ENCODE assay signal across 5 fruit fly cellular contexts in genomic region chrX:13099919-13100318, dm6.
TF ChIP-seq lines count a peak whose summit lies in the region.

No protein-coding gene starts in this region.

- no peak for TF ChIP-seq CTCF in whole organism, embryonic (GFP tag; optimal IDR thresholded peaks at IDR 0.05; lab: Kevin White, UChicago)

TF ChIP-seq in whole organism, adult, 20 proteins besides CTCF, POLR2A, EP300 and RAD21:
- peak; percentile 22 for TF ChIP-seq CG33017 (tag; optimal IDR thresholded peaks at IDR 0.05; lab: Kevin White, UChicago)
- no peak for TF ChIP-seq ovo (GFP tag; optimal IDR thresholded peaks at IDR 0.05; lab: Kevin White, UChicago)
- TF ChIP-seq toe (GFP tag; optimal IDR thresholded peaks at IDR 0.05; lab: Kevin White, UChicago) = no peak
- peak; percentile 16 for TF ChIP-seq CG14711 (tag; optimal IDR thresholded peaks at IDR 0.05; lab: Kevin White, UChicago)
- peak; percentile 20 for TF ChIP-seq CG7101 (tag; optimal IDR thresholded peaks at IDR 0.05; lab: Kevin White, UChicago)
- no peak for TF ChIP-seq CG11617 (GFP tag; optimal IDR thresholded peaks at IDR 0.05; lab: Kevin White, UChicago)

TF ChIP-seq in whole organism, embryonic, 481 proteins besides CTCF, POLR2A, EP300 and RAD21 (continues in another document):
- no peak for TF ChIP-seq CG10431 (GFP tag; optimal IDR thresholded peaks at IDR 0.05; lab: Kevin White, UChicago)
- TF ChIP-seq pfk (GFP tag; optimal IDR thresholded peaks at IDR 0.05; lab: Kevin White, UChicago) = no peak
- peak; percentile 86 for TF ChIP-seq CG12769 (tag; optimal IDR thresholded peaks at IDR 0.05; lab: Kevin White, UChicago)
- TF ChIP-seq Aef1 (GFP tag; IDR thresholded peaks at IDR 0.05; lab: Robert Waterston, UW) = peak; percentile 88
- TF ChIP-seq sens (GFP tag; lab: Kevin White, UChicago) = peak; percentile 75
- peak; percentile 61 for TF ChIP-seq az2 (GFP tag; optimal IDR thresholded peaks at IDR 0.05; lab: Kevin White, UChicago)
- TF ChIP-seq Fer2 (tag; optimal IDR thresholded peaks at IDR 0.05; lab: Kevin White, UChicago) = peak; percentile 79
- TF ChIP-seq Ptx1 (GFP tag; IDR thresholded peaks at IDR 0.05; lab: Robert Waterston, UW) = peak; percentile 89
- TF ChIP-seq Dip2 (GFP tag; IDR thresholded peaks at IDR 0.05; lab: Robert Waterston, UW) = no peak
- TF ChIP-seq zf30C (GFP tag; optimal IDR thresholded peaks at IDR 0.05; lab: Kevin White, UChicago) = no peak
- TF ChIP-seq sima (GFP tag; optimal IDR thresholded peaks at IDR 0.05; lab: Kevin White, UChicago) = no peak
- TF ChIP-seq stwl (tag; optimal IDR thresholded peaks at IDR 0.05; lab: Kevin White, UChicago) = no peak
- peak; percentile 89 for TF ChIP-seq CG13424 (tag; optimal IDR thresholded peaks at IDR 0.05; lab: Kevin White, UChicago)
- peak; percentile 13 for TF ChIP-seq CG17912 (GFP tag; optimal IDR thresholded peaks at IDR 0.05; lab: Kevin White, UChicago)
- TF ChIP-seq CG31441 (GFP tag; IDR thresholded peaks at IDR 0.05; lab: Robert Waterston, UW) = peak; percentile 81
- no peak for TF ChIP-seq cad (GFP tag; optimal IDR thresholded peaks at IDR 0.05; lab: Kevin White, UChicago)
- TF ChIP-seq GATAe (GFP tag; conservative IDR thresholded peaks at IDR 0.05; lab: Robert Waterston, UW) = no peak
- TF ChIP-seq bab2 (GFP tag; optimal IDR thresholded peaks at IDR 0.05; lab: Kevin White, UChicago) = peak; percentile 23
- peak; percentile 89; the same call in 2 of the 3 replicates for TF ChIP-seq ase (GFP tag; IDR thresholded peaks at IDR 0.05; lab: Robert Waterston, UW)
- TF ChIP-seq onecut (GFP tag; IDR thresholded peaks at IDR 0.05; lab: Robert Waterston, UW) = peak; percentile 65
- no peak for TF ChIP-seq crc (GFP tag; optimal IDR thresholded peaks at IDR 0.05; lab: Kevin White, UChicago)
- TF ChIP-seq chn (GFP tag; optimal IDR thresholded peaks at IDR 0.05; lab: Kevin White, UChicago) = no peak

TF ChIP-seq in whole organism, prepupa, 60 proteins besides CTCF, POLR2A, EP300 and RAD21 (continues in another document):
- TF ChIP-seq Ets21C (GFP tag; optimal IDR thresholded peaks at IDR 0.05; lab: Kevin White, UChicago) (peak; percentile 27), CG3919 (GFP tag; optimal IDR thresholded peaks at IDR 0.05; lab: Kevin White, UChicago) (peak; percentile 62), CG7368 (GFP tag; optimal IDR thresholded peaks at IDR 0.05; lab: Kevin White, UChicago) (peak; percentile 34), CG9139 (GFP tag; optimal IDR thresholded peaks at IDR 0.05; lab: Kevin White, UChicago) (no peak), CG15336 (GFP tag; IDR thresholded peaks at IDR 0.05; lab: Robert Waterston, UW) (peak; percentile 65), CG16779 (tag; optimal IDR thresholded peaks at IDR 0.05; lab: Kevin White, UChicago) (no peak), salr (GFP tag; optimal IDR thresholded peaks at IDR 0.05; lab: Kevin White, UChicago) (peak in 1 of 2 experiments; percentile 8), spab (GFP tag; optimal IDR thresholded peaks at IDR 0.05; lab: Kevin White, UChicago) (peak; percentile 11), topi (GFP tag; optimal IDR thresholded peaks at IDR 0.05; lab: Kevin White, UChicago) (peak; percentile 73), CG11762 (GFP tag; optimal IDR thresholded peaks at IDR 0.05; lab: Kevin White, UChicago; ENCODE audit: insufficient read depth) (no peak), CG31627 (GFP tag; optimal IDR thresholded peaks at IDR 0.05; lab: Kevin White, UChicago) (peak; percentile 41), esn (GFP tag; optimal IDR thresholded peaks at IDR 0.05; lab: Kevin White, UChicago) (peak; percentile 72), cyc (GFP tag; optimal IDR thresholded peaks at IDR 0.05; lab: Kevin White, UChicago) (peak; percentile 43), CG11294 (GFP tag; IDR thresholded peaks at IDR 0.05; lab: Robert Waterston, UW) (peak; percentile 56; the same call in 1 of the 2 replicates), Hr39 (GFP tag; optimal IDR thresholded peaks at IDR 0.05; lab: Kevin White, UChicago) (peak; percentile 46), CG34406 (GFP tag; optimal IDR thresholded peaks at IDR 0.05; lab: Kevin White, UChicago) (peak; percentile 72), CG4318 (GFP tag; optimal IDR thresholded peaks at IDR 0.05; lab: Kevin White, UChicago) (no peak), eg (GFP tag; IDR thresholded peaks at IDR 0.05; lab: Robert Waterston, UW) (peak; percentile 81), CG6792 (GFP tag; optimal IDR thresholded peaks at IDR 0.05; lab: Kevin White, UChicago) (peak; percentile 44), CG8119 (GFP tag; IDR thresholded peaks at IDR 0.05; lab: Robert Waterston, UW) (peak; percentile 55), CG8319 (GFP tag; optimal IDR thresholded peaks at IDR 0.05; lab: Kevin White, UChicago) (peak; percentile 26), lz (GFP tag; optimal IDR thresholded peaks at IDR 0.05; lab: Kevin White, UChicago) (peak; percentile 68)

TF ChIP-seq in whole organism, pupa, 21 proteins besides CTCF, POLR2A, EP300 and RAD21:
- TF ChIP-seq CG14655 (GFP tag; optimal IDR thresholded peaks at IDR 0.05; lab: Kevin White, UChicago) (no peak), CG9948 (tag; optimal IDR thresholded peaks at IDR 0.05; lab: Kevin White, UChicago) (peak; percentile 52), D1 (tag; optimal IDR thresholded peaks at IDR 0.05; lab: Kevin White, UChicago) (no peak), rn (GFP tag; IDR thresholded peaks at IDR 0.05; lab: Robert Waterston, UW) (peak; percentile 38; the same call in 1 of the 2 replicates), EcR (GFP tag; optimal IDR thresholded peaks at IDR 0.05; lab: Kevin White, UChicago) (no peak), Pif1B (GFP tag; optimal IDR thresholded peaks at IDR 0.05; lab: Kevin White, UChicago) (peak; percentile 59), fd96Ca (GFP tag; IDR thresholded peaks at IDR 0.05; lab: Robert Waterston, UW) (peak; percentile 81), CG10348 (GFP tag; IDR thresholded peaks at IDR 0.05; lab: Robert Waterston, UW) (0 out of 2 replicates have a peak, but pooled peaks have one; percentile 33), CG12605 (GFP tag; IDR thresholded peaks at IDR 0.05; lab: Robert Waterston, UW) (peak; percentile 37; the same call in 1 of the 2 replicates), Snoo (tag; optimal IDR thresholded peaks at IDR 0.05; lab: Kevin White, UChicago) (peak; percentile 73), gl (tag; optimal IDR thresholded peaks at IDR 0.05; lab: Kevin White, UChicago) (no peak), CG34367 (tag; optimal IDR thresholded peaks at IDR 0.05; lab: Kevin White, UChicago) (peak; percentile 29), CG4496 (GFP tag; IDR thresholded peaks at IDR 0.05; lab: Robert Waterston, UW) (peak; percentile 90), CG8301 (tag; optimal IDR thresholded peaks at IDR 0.05; lab: Kevin White, UChicago) (peak; percentile 47), Ets98B (GFP tag; IDR thresholded peaks at IDR 0.05; lab: Robert Waterston, UW) (peak; percentile 76), CG15710 (tag; optimal IDR thresholded peaks at IDR 0.05; lab: Kevin White, UChicago) (peak; percentile 55), CG32121 (GFP tag; IDR thresholded peaks at IDR 0.05; lab: Robert Waterston, UW) (peak; percentile 76; the same call in 1 of the 2 replicates), CG13204 (GFP tag; optimal IDR thresholded peaks at IDR 0.05; lab: Kevin White, UChicago) (no peak), CG8159 (tag; optimal IDR thresholded peaks at IDR 0.05; lab: Kevin White, UChicago) (peak; percentile 28), CG17806 (tag; optimal IDR thresholded peaks at IDR 0.05; lab: Kevin White, UChicago) (peak; percentile 43), Pif1A (GFP tag; optimal IDR thresholded peaks at IDR 0.05; lab: Kevin White, UChicago) (peak; percentile 44)

TF ChIP-seq in whole organism, wandering third instar larva, 38 proteins besides CTCF, POLR2A, EP300 and RAD21 (continues in another document):
- TF ChIP-seq Abd-B (GFP tag; optimal IDR thresholded peaks at IDR 0.05; lab: Kevin White, UChicago) (no peak), tai (GFP tag; optimal IDR thresholded peaks at IDR 0.05; lab: Kevin White, UChicago) (no peak), Sp1 (GFP tag; optimal IDR thresholded peaks at IDR 0.05; lab: Kevin White, UChicago) (peak; percentile 85), psq (GFP tag; optimal IDR thresholded peaks at IDR 0.05; lab: Kevin White, UChicago) (peak; percentile 81), dsf (GFP tag; optimal IDR thresholded peaks at IDR 0.05; lab: Kevin White, UChicago; ENCODE audit: borderline replicate concordance) (no peak), OdsH (GFP tag; optimal IDR thresholded peaks at IDR 0.05; lab: Kevin White, UChicago) (peak; percentile 82), foxo (GFP tag; optimal IDR thresholded peaks at IDR 0.05; lab: Kevin White, UChicago) (peak in 1 of 2 experiments; percentile 92), Jra (GFP tag; optimal IDR thresholded peaks at IDR 0.05; lab: Kevin White, UChicago) (peak; percentile 9), Rel (GFP tag; optimal IDR thresholded peaks at IDR 0.05; lab: Kevin White, UChicago) (no peak), Rel (tag; optimal IDR thresholded peaks at IDR 0.05; lab: Kevin White, UChicago) (peak; percentile 67), N (GFP tag; optimal IDR thresholded peaks at IDR 0.05; lab: Kevin White, UChicago) (no peak), brk (GFP tag; optimal IDR thresholded peaks at IDR 0.05; lab: Kevin White, UChicago) (peak; percentile 14), Hr78 (GFP tag; optimal IDR thresholded peaks at IDR 0.05; lab: Kevin White, UChicago) (no peak), woc (GFP tag; optimal IDR thresholded peaks at IDR 0.05; lab: Kevin White, UChicago) (no peak), sv (GFP tag; optimal IDR thresholded peaks at IDR 0.05; lab: Kevin White, UChicago) (peak; percentile 12), jim (GFP tag; optimal IDR thresholded peaks at IDR 0.05; lab: Kevin White, UChicago) (no peak), Mio (GFP tag; optimal IDR thresholded peaks at IDR 0.05; lab: Kevin White, UChicago) (no peak), CG9705 (GFP tag; optimal IDR thresholded peaks at IDR 0.05; lab: Kevin White, UChicago) (peak; percentile 75), Vsx2 (GFP tag; optimal IDR thresholded peaks at IDR 0.05; lab: Kevin White, UChicago; ENCODE audit: partially characterized antibody) (no peak), ey (GFP tag; optimal IDR thresholded peaks at IDR 0.05; lab: Kevin White, UChicago) (peak; percentile 52), Hnf4 (GFP tag; optimal IDR thresholded peaks at IDR 0.05; lab: Kevin White, UChicago) (peak; percentile 68), pan (optimal IDR thresholded peaks at IDR 0.05; lab: Kevin White, UChicago) (no peak), usp (GFP tag; optimal IDR thresholded peaks at IDR 0.05; lab: Kevin White, UChicago) (no peak), dmrt93B (GFP tag; optimal IDR thresholded peaks at IDR 0.05; lab: Kevin White, UChicago) (peak; percentile 78), GATAd (GFP tag; optimal IDR thresholded peaks at IDR 0.05; lab: Kevin White, UChicago) (no peak), HLH106 (tag; optimal IDR thresholded peaks at IDR 0.05; lab: Kevin White, UChicago) (peak; percentile 93), sage (GFP tag; optimal IDR thresholded peaks at IDR 0.05; lab: Kevin White, UChicago) (peak; percentile 38), fru (GFP tag; optimal IDR thresholded peaks at IDR 0.05; lab: Kevin White, UChicago) (peak; percentile 66), h (GFP tag; optimal IDR thresholded peaks at IDR 0.05; lab: Kevin White, UChicago) (peak; percentile 80)
